Worm (Caenorhabditis elegans): ENCODE results near the gene srj-21.

- TF ChIP-seq ztf-11 (tag; optimal IDR thresholded peaks at IDR 0.05) (no peak), nhr-23 (tag; optimal IDR thresholded peaks at IDR 0.05) (no peak)
These were observed 33.1 kb upstream of the srj-21 start for ce11 chrV:10711829-10712607.

All from whole organism, L2 larva.